Worm (Caenorhabditis elegans) whole organism, midembryonic: ENCODE measurements around the gene D2024.1.
"Not testable (repeated sequence)": the region's sequence is repeated elsewhere in the genome, so short reads cannot be mapped to it uniquely, and the experiment has no call there.

Source experiments
- T22C8.4 ChIP-seq: fragments of 200-800 bp; sonication (Bioruptor generic); IDR thresholded peaks from 2 replicates; pipeline ENCODE4 v1.3.6; 2022; ENCODE audit warnings: missing genetic modification characterization, missing compliant biosample characterization
- cog-1 ChIP-seq: sonication (generic microtip); optimal IDR thresholded peaks from 2 replicates; lab custom pipeline; 2016; ENCODE audit warnings: missing genetic modification characterization, missing compliant biosample characterization
- flt-1 ChIP-seq: fragments of 200-800 bp; sonication (Bioruptor generic); IDR thresholded peaks from 2 replicates; pipeline ENCODE4 v1.3.6; 2022; ENCODE audit warnings: missing genetic modification characterization, missing compliant biosample characterization
- klf-2 ChIP-seq: fragments of 200-800 bp; sonication (Bioruptor generic); conservative IDR thresholded peaks from 2 replicates; pipeline ENCODE4 v1.3.6; 2022; ENCODE audit warnings: missing genetic modification reagents, missing genetic modification characterization, missing compliant biosample characterization
- med-1 ChIP-seq: sonication (generic microtip); optimal IDR thresholded peaks from 2 replicates; lab custom pipeline; 2017; ENCODE audit warnings: missing genetic modification characterization, mild to moderate bottlenecking, missing compliant biosample characterization, antibody characterized with exemption, missing genetic modification reagents; ENCODE audit not compliant: insufficient read depth
- ref-1 ChIP-seq: fragments of 200-800 bp; sonication (Bioruptor generic); conservative IDR thresholded peaks from 2 replicates; pipeline ENCODE4 v1.3.6; 2022; ENCODE audit warnings: missing genetic modification reagents, missing genetic modification characterization, missing compliant biosample characterization
- tab-1 ChIP-seq: fragments of 200-800 bp; sonication (Bioruptor generic); IDR thresholded peaks from 2 replicates; pipeline ENCODE4 v1.3.6; 2022; ENCODE audit warnings: missing genetic modification characterization, missing compliant biosample characterization
- ztf-23 ChIP-seq: fragments of 200-800 bp; sonication (Bioruptor generic); IDR thresholded peaks from 2 replicates; pipeline ENCODE4 v1.3.6; 2022; ENCODE audit warnings: missing genetic modification reagents, missing genetic modification characterization, missing compliant biosample characterization
- ztf-29 ChIP-seq: fragments of 200-800 bp; sonication (Bioruptor generic); IDR thresholded peaks from 2 replicates; pipeline ENCODE4 v1.3.6; 2022; ENCODE audit warnings: missing genetic modification reagents, missing genetic modification characterization, missing compliant biosample characterization

The D2024.1 gene

DNA sequence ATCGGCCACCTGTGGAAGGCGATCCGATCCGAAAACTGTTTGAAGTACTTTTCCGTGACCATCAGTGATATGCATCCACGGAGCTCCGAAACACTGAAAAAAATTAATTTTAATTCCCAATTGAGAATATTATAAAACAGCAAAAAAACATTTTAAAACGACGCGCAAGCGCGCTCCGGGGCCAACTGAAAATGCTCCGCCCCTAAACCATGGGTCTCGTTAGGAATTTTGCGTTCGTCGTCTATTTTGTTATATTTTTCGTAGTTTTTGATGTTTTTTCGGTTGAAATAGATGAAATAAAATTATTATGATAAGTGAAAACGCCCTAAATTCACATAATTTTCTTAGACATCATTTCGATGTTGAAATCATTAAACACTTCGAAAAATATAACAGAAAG, 6.8 kb upstream of the D2024.1 start:
- TF ChIP-seq klf-2 (GFP tag; lab: Robert Waterston, UW): no peak
- TF ChIP-seq T22C8.4: no peak

DNA sequence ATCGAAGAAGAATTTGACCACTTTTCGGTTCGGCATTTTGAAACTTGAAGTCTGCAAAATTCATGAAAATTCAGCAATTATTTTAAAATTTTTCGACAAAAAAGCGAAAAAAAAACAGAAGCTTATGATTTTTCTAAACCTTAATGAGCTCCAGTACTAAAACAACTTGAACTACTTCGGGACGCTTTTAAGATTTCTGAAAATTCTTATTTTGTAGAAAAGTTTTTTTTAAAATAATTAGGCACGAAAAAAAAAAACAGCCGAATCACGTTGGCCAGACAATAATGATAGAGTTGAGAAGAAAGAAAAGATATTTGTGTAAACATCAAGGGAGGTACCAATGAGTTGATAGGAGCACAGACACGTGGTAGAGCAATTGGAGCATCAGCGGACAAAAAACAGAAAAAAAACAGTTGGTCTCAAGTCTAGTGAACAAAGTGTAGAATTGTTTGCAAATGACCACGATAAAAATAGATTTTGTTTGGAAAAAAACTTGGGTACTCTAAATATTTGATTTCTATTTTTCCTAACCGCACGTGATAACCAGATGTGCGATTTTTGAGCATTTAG, 5.0 kb upstream of the D2024.1 start, which contains the start of gene gstk-2:
TSS of gene gstk-2 (minus strand) at position 51 of the 570 bp plus-strand sequence.
- TF ChIP-seq med-1 (GFP tag; lab: Kevin White, UChicago) (no peak), ztf-23 (no peak), T22C8.4 (no peak), flt-1 (GFP tag; lab: Robert Waterston, UW) (no peak), ztf-29 (GFP tag; lab: Robert Waterston, UW) (no peak), cog-1 (tag; lab: Kevin White, UChicago) (no peak), tab-1 (no peak), klf-2 (GFP tag; lab: Robert Waterston, UW) (no peak), ref-1 (no peak)

DNA sequence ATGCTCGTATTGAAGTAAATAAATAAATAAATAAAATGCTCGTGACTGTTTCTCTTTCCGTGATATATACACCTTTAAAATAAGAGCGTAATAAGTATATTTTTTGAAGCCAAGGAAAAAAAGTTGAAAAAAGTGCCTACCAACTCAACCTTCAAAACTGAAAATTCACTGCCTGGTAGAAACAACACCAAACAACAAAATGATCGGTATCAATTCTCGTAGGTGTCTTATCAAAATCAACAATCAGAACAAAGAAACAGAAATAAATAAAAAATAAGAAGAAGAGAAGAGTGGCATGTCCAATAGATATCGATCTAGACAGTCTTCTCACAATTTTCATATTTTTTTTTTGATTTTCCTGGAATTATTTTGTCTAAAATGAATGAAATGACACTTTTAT, 3.4 kb upstream of the D2024.1 start, which contains the start of gene afmd-1:
TSS of gene afmd-1 (plus strand) at position 316 of the 400 bp plus-strand sequence.
- TF ChIP-seq ztf-29 (GFP tag; lab: Robert Waterston, UW): no peak

DNA sequence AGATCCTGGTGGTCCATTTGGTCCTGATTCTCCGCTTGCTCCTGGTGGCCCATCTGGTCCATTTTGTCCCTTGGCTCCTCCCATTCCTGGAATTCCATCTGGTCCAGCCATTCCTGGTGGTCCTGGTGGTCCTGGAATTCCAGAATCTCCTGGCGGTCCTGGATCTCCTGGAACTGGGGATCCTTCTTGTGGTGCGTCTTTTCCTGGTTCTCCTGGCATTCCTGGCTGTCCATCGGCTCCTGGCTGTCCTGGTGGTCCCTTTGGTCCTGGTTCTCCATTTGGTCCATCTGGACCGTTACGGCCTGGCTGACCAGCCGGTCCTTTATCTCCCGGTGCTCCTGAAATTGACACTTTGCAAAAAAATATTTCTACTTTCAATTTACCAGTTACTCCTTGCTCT, 1.8 kb upstream of the D2024.1 start:
- no peak for TF ChIP-seq T22C8.4
- TF ChIP-seq med-1 (GFP tag; lab: Kevin White, UChicago): no peak

DNA sequence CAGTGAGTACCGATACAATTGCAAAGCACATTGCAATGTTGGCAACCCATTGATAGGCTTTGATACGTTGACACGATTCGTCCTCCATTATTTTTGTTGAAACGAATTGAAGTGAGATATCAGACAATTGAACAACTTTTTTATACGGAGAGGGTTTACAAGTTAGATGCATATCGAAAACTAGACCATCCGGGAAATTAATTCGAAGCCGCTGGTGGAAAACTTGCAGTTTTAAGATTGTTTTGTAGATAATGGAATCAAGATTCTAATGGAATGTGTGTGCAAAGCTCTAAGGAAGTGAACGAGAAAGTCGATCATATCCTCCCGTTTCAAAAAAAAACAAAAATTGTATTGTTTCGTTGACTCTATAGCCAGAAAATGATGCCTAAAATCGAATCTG, 790 bp upstream of the D2024.1 start, which contains the start of gene col-114:
TSS of gene col-114 (minus strand) at position 101 of the 400 bp plus-strand sequence.
- TF ChIP-seq tab-1 (no peak), ref-1 (no peak), ztf-29 (GFP tag; lab: Robert Waterston, UW) (no peak), flt-1 (GFP tag; lab: Robert Waterston, UW) (no peak), cog-1 (tag; lab: Kevin White, UChicago) (no peak), ztf-23 (no peak), klf-2 (GFP tag; lab: Robert Waterston, UW) (no peak), T22C8.4 (no peak), med-1 (GFP tag; lab: Kevin White, UChicago) (no peak)

DNA sequence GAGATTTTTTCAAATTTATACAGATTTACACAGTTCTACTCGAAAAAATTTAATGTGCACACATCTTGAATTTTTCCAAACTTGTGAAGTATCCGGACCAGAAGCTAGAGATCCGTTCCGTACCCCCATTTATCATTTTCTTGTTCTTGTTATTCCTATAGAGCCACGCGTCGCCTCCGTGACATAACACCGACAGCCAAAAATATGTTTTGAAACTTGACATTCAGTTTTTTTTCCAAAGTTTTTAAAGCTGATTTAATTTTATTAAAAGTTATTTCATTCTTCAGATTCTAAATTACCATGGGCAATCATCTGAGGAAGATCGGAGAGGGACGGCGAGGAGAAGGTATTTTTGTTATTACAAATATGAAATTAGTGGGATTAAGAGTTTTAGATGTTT, 2.8 kb downstream of the D2024.1 start, which contains the start of gene D2024.18:
TSS of gene D2024.18 (plus strand) at position 301 of the 400 bp plus-strand sequence.
- TF ChIP-seq ztf-23 (no peak), T22C8.4 (no peak), klf-2 (GFP tag; lab: Robert Waterston, UW) (no peak), ztf-29 (GFP tag; lab: Robert Waterston, UW) (no peak), flt-1 (GFP tag; lab: Robert Waterston, UW) (no peak), ref-1 (no peak), cog-1 (tag; lab: Kevin White, UChicago) (no peak), med-1 (GFP tag; lab: Kevin White, UChicago) (no peak), tab-1 (no peak)

DNA sequence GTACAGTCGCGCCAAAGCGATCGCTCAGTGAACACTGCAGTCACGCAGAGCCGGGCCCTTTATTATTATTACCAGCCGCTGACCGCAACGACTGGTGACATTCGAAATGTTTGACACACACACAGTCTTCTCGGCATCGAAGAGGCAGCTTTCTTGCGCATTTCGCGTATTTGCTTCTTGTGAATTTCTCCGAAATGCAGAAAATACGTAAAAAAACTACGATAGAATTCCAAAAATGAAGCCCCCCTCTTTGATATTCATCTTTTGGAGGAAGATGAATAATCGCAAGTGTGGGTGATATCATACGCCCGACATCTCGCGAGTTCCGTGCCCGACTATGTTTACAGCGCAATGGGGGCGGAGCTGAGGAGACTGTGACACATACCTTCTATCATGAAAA, 5.9 kb downstream of the D2024.1 start:
- TF ChIP-seq med-1 (GFP tag; lab: Kevin White, UChicago) (no peak), flt-1 (GFP tag; lab: Robert Waterston, UW) (no peak)

DNA sequence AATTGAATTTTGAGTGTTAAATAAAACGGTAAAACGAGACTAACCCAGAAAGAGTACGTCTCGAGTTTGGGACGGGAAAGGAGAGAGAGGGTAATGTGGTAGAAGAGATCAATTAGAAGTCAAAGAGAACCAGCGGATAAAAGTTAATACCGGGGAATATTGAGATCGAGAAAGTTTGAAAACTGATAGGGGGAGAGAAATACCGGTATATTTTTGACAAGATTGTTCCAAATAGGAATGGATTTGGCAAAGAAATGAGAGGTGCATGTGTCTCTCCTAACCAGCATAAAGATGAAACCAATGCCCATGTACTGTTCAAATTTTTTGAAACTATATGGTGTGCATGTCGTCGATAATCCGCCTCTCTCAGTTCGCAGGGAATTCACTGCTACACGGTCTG, 7.3 kb downstream of the D2024.1 start, which contains the start of gene C06E4.5:
TSS of gene C06E4.5 (plus strand) at position 301 of the 400 bp plus-strand sequence.
- TF ChIP-seq ref-1; tab-1; cog-1 (tag; lab: Kevin White, UChicago): not testable (repeated sequence)

DNA sequence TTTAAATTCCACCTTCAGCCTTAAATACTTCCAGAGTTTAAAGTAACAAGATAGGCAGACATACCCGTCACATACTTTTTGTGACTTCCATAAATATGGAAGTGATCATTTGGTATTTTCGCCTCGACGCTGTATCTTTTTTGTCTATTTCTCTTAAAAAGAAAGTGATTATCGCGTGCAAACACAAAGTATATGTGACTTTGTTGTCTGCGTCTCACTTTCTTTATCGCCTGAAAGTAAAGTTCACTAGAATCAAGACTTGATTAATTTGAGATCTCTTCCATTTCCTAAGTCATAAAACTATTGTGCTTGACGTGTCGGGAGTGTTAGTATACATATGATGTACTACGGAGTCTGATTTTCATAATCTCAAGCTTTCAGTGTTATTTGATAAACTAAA, 10.9 kb downstream of the D2024.1 start, which contains the start of gene C06E4.6:
TSS of gene C06E4.6 (minus strand) at position 51 of the 400 bp plus-strand sequence.
- TF ChIP-seq flt-1 (GFP tag; lab: Robert Waterston, UW) (no peak), T22C8.4 (no peak), klf-2 (GFP tag; lab: Robert Waterston, UW) (no peak), ref-1 (no peak), ztf-23 (no peak), tab-1 (no peak), med-1 (GFP tag; lab: Kevin White, UChicago) (no peak), ztf-29 (GFP tag; lab: Robert Waterston, UW) (no peak), cog-1 (tag; lab: Kevin White, UChicago) (no peak)

DNA sequence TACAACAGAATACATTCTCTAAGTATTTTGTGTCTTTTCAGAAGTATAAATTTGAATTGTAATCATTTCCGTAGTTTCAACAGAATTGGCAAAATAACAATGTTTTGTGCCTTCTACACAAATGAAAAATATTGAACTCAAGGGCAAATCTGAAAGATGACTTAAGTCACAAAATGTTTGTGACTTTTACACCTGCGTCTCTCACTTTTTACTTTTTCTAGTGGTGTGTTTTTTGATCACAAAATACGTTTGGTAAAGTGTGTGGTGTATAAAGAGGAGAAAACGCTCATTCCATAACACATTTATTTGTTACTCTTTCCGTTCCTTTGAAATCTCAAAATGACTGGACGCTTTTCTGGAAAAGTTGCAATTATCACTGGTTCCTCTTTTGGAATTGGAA, 13.2 kb downstream of the D2024.1 start, which contains the start of gene C06E4.3:
TSS of gene C06E4.3 (plus strand) at position 289 of the 400 bp plus-strand sequence.
- no peak for TF ChIP-seq flt-1 (GFP tag; lab: Robert Waterston, UW)
- no peak for TF ChIP-seq cog-1 (tag; lab: Kevin White, UChicago)
- no peak for TF ChIP-seq ztf-29 (GFP tag; lab: Robert Waterston, UW)
- no peak for TF ChIP-seq ztf-23
- TF ChIP-seq T22C8.4: no peak
- no peak for TF ChIP-seq tab-1
- no peak for TF ChIP-seq klf-2 (GFP tag; lab: Robert Waterston, UW)
- no peak for TF ChIP-seq ref-1
- TF ChIP-seq med-1 (GFP tag; lab: Kevin White, UChicago): no peak

DNA sequence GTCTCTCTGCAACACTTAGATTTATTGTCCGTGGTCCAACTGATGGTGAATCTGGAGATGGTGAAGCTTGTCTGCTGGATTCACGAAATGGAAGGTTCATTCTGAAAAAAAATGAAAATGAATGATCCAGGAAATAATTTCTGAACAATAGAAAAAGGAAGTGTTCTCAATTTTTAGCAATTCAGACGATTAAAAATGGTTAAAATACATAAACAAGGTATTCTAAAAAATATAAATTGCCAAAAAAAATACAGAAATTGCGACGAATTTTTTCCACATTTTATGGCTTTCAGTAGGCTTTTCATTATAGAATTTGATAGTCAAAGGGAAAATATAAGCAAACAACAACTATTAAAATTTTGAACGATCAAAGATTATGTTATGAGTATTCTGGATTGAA, 15.8 kb downstream of the D2024.1 start, which contains the start of gene glb-2:
TSS of gene glb-2 (minus strand) at position 101 of the 400 bp plus-strand sequence.
- TF ChIP-seq klf-2 (GFP tag; lab: Robert Waterston, UW) (no peak), med-1 (GFP tag; lab: Kevin White, UChicago) (no peak), tab-1 (no peak), cog-1 (tag; lab: Kevin White, UChicago) (no peak), ztf-29 (GFP tag; lab: Robert Waterston, UW) (no peak), ref-1 (no peak), ztf-23 (no peak), T22C8.4 (no peak), flt-1 (GFP tag; lab: Robert Waterston, UW) (no peak)
